Worm (Caenorhabditis elegans): Measurements from ENCODE around the gene F38H12.5.

ce11 chrV:4116071-4116470 lies 33.2 kb upstream of the F38H12.5 start, which contains the start of gene T05B4.8:
- TF ChIP-seq fkh-10 (GFP tag; optimal IDR thresholded peaks at IDR 0.05): no peak
- TF ChIP-seq snpc-4 (tag; optimal IDR thresholded peaks at IDR 0.05): no peak
- TF ChIP-seq unc-39 (tag; optimal IDR thresholded peaks at IDR 0.05): no peak
- no peak for TF ChIP-seq zag-1 (tag; optimal IDR thresholded peaks at IDR 0.05)
- no peak for TF ChIP-seq ztf-11 (tag; optimal IDR thresholded peaks at IDR 0.05)
- TF ChIP-seq pqm-1 (tag; optimal IDR thresholded peaks at IDR 0.05): no peak
- TF ChIP-seq ama-1 (optimal IDR thresholded peaks at IDR 0.05): no peak
- no peak for TF ChIP-seq elt-1 (tag; optimal IDR thresholded peaks at IDR 0.05)
- no peak for TF ChIP-seq unc-62 (GFP tag; optimal IDR thresholded peaks at IDR 0.05)
- no peak for TF ChIP-seq nhr-12 (tag; optimal IDR thresholded peaks at IDR 0.05)
